Worm (Caenorhabditis elegans): ENCODE results near the gene mvb-12.
A peak's percentile ranks its signal among the peaks of the same experiment; 100 is the strongest.

mvb-12 gene

ce11 chrIV:7817852-7818251 lies 12.5 kb upstream of the mvb-12 start, which contains the start of gene ric-3 (continued):
- TF ChIP-seq rnt-1 (tag; optimal IDR thresholded peaks at IDR 0.05): no peak
- peak; percentile 18 for TF ChIP-seq ceh-19 (GFP tag; optimal IDR thresholded peaks at IDR 0.05)
- TF ChIP-seq tbx-2 (tag; optimal IDR thresholded peaks at IDR 0.05): peak; percentile 38
- no peak for TF ChIP-seq pha-4 (tag; optimal IDR thresholded peaks at IDR 0.05)
- TF ChIP-seq dve-1 (tag; optimal IDR thresholded peaks at IDR 0.05): no peak
- no peak for TF ChIP-seq unc-86 (tag; optimal IDR thresholded peaks at IDR 0.05)
- TF ChIP-seq ahr-1 (tag; optimal IDR thresholded peaks at IDR 0.05): no peak
- peak; percentile 46 for TF ChIP-seq ceh-18 (tag; optimal IDR thresholded peaks at IDR 0.05)
- no peak for TF ChIP-seq C38D4.7 (GFP tag; optimal IDR thresholded peaks at IDR 0.05)
- TF ChIP-seq eyg-1 (tag; optimal IDR thresholded peaks at IDR 0.05): no peak
- TF ChIP-seq gmeb-2 (tag; optimal IDR thresholded peaks at IDR 0.05): no peak
- no peak for TF ChIP-seq ceh-14 (tag; optimal IDR thresholded peaks at IDR 0.05)
- TF ChIP-seq ceh-2 (tag; optimal IDR thresholded peaks at IDR 0.05): no peak
- no peak for TF ChIP-seq elt-2 (tag; optimal IDR thresholded peaks at IDR 0.05)
- no peak for TF ChIP-seq pha-2 (tag; optimal IDR thresholded peaks at IDR 0.05)

ce11 chrIV:7822524-7822923 lies 7.8 kb upstream of the mvb-12 start, which contains the start of gene T14A8.2:
Gene T14A8.2, minus strand, starts transcription at chrIV:7822624.
- TF ChIP-seq K02D7.2 (tag; optimal IDR thresholded peaks at IDR 0.05) (no peak), hlh-15 (tag; optimal IDR thresholded peaks at IDR 0.05) (no peak), ref-2 (tag; optimal IDR thresholded peaks at IDR 0.05) (no peak), ceh-24 (tag; optimal IDR thresholded peaks at IDR 0.05) (no peak), sox-4 (tag; optimal IDR thresholded peaks at IDR 0.05) (no peak), dve-1 (tag; optimal IDR thresholded peaks at IDR 0.05) (no peak), fkh-6 (tag; optimal IDR thresholded peaks at IDR 0.05) (no peak), ceh-18 (tag; optimal IDR thresholded peaks at IDR 0.05) (no peak), pag-3 (tag; optimal IDR thresholded peaks at IDR 0.05; ENCODE audit: borderline replicate concordance) (no peak), Y22D7AL.16 (tag; optimal IDR thresholded peaks at IDR 0.05) (no peak), pha-4 (tag; optimal IDR thresholded peaks at IDR 0.05) (no peak), ceh-6 (GFP tag; optimal IDR thresholded peaks at IDR 0.05) (no peak), ceh-2 (tag; optimal IDR thresholded peaks at IDR 0.05) (no peak), hlh-30 (tag; optimal IDR thresholded peaks at IDR 0.05; ENCODE audit: insufficient read depth) (no peak), lim-6 (tag; optimal IDR thresholded peaks at IDR 0.05) (no peak), ets-4 (tag; optimal IDR thresholded peaks at IDR 0.05) (no peak), nhr-11 (tag; optimal IDR thresholded peaks at IDR 0.05) (no peak), ceh-22 (tag; optimal IDR thresholded peaks at IDR 0.05) (no peak)

- TF ChIP-seq tbx-7 (tag; optimal IDR thresholded peaks at IDR 0.05): no peak
- TF ChIP-seq che-1 (tag; optimal IDR thresholded peaks at IDR 0.05): no peak
- no peak for TF ChIP-seq hlh-15 (tag; optimal IDR thresholded peaks at IDR 0.05)
- no peak for TF ChIP-seq madf-2 (tag; optimal IDR thresholded peaks at IDR 0.05)
- TF ChIP-seq rnt-1 (tag; optimal IDR thresholded peaks at IDR 0.05): no peak
- no peak for TF ChIP-seq C38D4.7 (GFP tag; optimal IDR thresholded peaks at IDR 0.05)
- TF ChIP-seq ceh-6 (GFP tag; optimal IDR thresholded peaks at IDR 0.05): no peak
- TF ChIP-seq dve-1 (tag; optimal IDR thresholded peaks at IDR 0.05): no peak
- TF ChIP-seq pax-1 (tag; optimal IDR thresholded peaks at IDR 0.05): no peak
- TF ChIP-seq F13H6.1 (tag; optimal IDR thresholded peaks at IDR 0.05): no peak
- TF ChIP-seq odd-2 (tag; optimal IDR thresholded peaks at IDR 0.05): no peak
- no peak for TF ChIP-seq lim-6 (tag; optimal IDR thresholded peaks at IDR 0.05)
- no peak for TF ChIP-seq fax-1 (tag; optimal IDR thresholded peaks at IDR 0.05)
- no peak for TF ChIP-seq ztf-16 (tag; optimal IDR thresholded peaks at IDR 0.05)
- no peak for TF ChIP-seq unc-55 (GFP tag; optimal IDR thresholded peaks at IDR 0.05)
- no peak for TF ChIP-seq ceh-2 (tag; optimal IDR thresholded peaks at IDR 0.05)
- no peak for TF ChIP-seq mec-3 (tag; optimal IDR thresholded peaks at IDR 0.05; ENCODE audit: borderline replicate concordance)
Observed at ce11 chrIV:7824649-7825048, 5.7 kb upstream of the mvb-12 start.

Measured in whole organism, late embryonic.